Fruit fly (Drosophila melanogaster): ENCODE measurements around the gene Srp19.

DNA sequence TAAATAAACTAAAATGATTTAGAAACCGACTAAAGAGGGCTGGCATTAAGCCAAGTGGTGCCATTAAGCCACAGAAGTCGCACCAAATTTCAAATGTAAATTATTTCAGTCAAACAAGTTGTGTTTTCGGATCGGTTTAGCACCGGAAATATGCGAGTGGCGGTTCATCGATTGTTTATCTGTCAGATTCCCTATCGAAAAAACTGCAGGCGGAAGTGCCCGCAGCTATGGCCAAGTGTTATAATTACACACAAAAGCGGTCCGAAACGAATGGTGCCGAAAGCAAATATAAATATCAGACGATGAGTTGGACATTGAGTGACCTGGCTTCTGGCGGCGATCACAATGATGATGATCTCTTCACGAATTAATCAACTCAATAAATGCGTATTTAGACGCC lies 42.2 kb upstream of the Srp19 start:
- TF ChIP-seq CG8478 (optimal IDR thresholded peaks at IDR 0.05) (no peak), pan (optimal IDR thresholded peaks at IDR 0.05) (no peak), EcR (GFP tag; optimal IDR thresholded peaks at IDR 0.05) (no peak), usp (GFP tag; optimal IDR thresholded peaks at IDR 0.05) (no peak), psq (optimal IDR thresholded peaks at IDR 0.05) (no peak)

All from whole organism.